Fruit fly (Drosophila melanogaster): ENCODE measurements around the gene Ptp61F.

Gene Ptp61F

DNA sequence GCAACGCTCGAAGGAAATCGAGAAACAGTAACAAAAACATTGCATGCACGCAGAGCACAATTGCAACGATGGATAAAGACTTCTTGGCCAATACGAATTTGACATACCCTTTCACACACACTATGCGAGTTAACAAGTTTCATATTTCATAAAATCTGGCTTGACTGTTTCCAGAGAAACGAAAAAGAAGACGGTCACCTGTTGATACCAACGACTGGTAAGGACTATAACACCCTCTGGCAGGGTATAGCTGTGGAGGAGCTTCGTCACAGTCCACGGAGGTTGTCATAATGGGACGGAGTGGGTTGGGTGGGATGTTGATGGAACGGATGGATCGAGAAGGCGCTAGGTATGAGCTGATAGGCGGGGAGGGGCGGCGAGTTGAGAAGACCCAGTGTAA is 126.8 kb downstream of the Ptp61F start (continued):
- TF ChIP-seq Taf1 (GFP tag; IDR thresholded peaks at IDR 0.05): no peak
- TF ChIP-seq CG2202 (tag; optimal IDR thresholded peaks at IDR 0.05): no peak
- 0 out of 2 replicates have a peak, but pooled peaks have one; percentile 21 for TF ChIP-seq Rx (GFP tag; IDR thresholded peaks at IDR 0.05)
- no peak for TF ChIP-seq CG42726 (GFP tag; IDR thresholded peaks at IDR 0.05; ENCODE audit: partially characterized antibody)
- peak; percentile 84 for TF ChIP-seq Drgx (GFP tag; IDR thresholded peaks at IDR 0.05)
- peak; percentile 1 for TF ChIP-seq nom (GFP tag; optimal IDR thresholded peaks at IDR 0.05)
- peak; percentile 89 for TF ChIP-seq Ets65A (GFP tag)
- no peak for TF ChIP-seq CG14710 (tag; optimal IDR thresholded peaks at IDR 0.05)
- 0 out of 3 replicates have a peak, but pooled peaks have one; percentile 23 for TF ChIP-seq zfh1 (GFP tag; IDR thresholded peaks at IDR 0.05)
- no peak for TF ChIP-seq dimm (GFP tag; IDR thresholded peaks at IDR 0.05)
- TF ChIP-seq MESR4 (GFP tag; optimal IDR thresholded peaks at IDR 0.05): no peak
- peak; percentile 54; the same call in 1 of the 3 replicates for TF ChIP-seq ci (GFP tag; IDR thresholded peaks at IDR 0.05)
- no peak for TF ChIP-seq yki (optimal IDR thresholded peaks at IDR 0.05)
- TF ChIP-seq seq (GFP tag; IDR thresholded peaks at IDR 0.05): no peak
- peak; percentile 74 for TF ChIP-seq sens (GFP tag)
- peak; percentile 23 for TF ChIP-seq CG1603 (tag; optimal IDR thresholded peaks at IDR 0.05)

DNA sequence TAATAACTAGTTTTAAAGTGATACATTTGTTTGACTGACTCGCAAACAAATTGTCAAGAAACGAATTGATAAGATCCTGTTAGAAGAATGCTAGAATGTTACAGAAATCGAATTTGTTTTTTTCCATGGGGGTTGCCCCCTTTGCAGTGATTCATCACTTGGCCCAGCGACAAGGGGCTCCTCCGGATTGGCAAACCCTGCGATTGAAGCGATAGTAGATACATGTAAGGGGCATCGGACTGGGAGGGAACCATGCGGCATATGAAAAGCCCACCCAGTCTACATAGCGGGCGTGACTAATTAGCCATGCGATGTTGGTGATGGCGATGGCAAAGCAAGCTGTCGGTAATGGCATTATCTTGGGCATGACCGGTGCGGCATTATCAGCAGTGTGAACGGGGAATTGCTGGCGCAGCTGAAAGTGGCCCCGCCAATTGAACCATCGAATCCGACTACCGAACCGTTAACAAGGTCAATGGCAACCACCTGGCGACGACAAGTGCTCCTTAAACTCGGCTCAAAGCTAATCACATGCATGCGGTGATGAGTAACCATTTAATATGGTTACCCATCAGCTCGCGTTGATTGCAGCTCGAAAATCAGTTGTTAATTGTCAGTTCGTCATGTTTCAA is 128.0 kb downstream of the Ptp61F start:
- peak; percentile 68 for TF ChIP-seq gcm (GFP tag; optimal IDR thresholded peaks at IDR 0.05)
- TF ChIP-seq amos (GFP tag; IDR thresholded peaks at IDR 0.05; ENCODE audit: partially characterized antibody): peak; percentile 9; the same call in 1 of the 2 replicates
- peak; percentile 70 for TF ChIP-seq Med (GFP tag)
- TF ChIP-seq lilli (GFP tag; optimal IDR thresholded peaks at IDR 0.05): no peak
- TF ChIP-seq Ets65A (GFP tag): peak; percentile 76
- 0 out of 2 replicates have a peak, but pooled peaks have one; percentile 19 for TF ChIP-seq crol (GFP tag; IDR thresholded peaks at IDR 0.05)
- TF ChIP-seq CG15479 (GFP tag; optimal IDR thresholded peaks at IDR 0.05): no peak
- TF ChIP-seq CG4360 (GFP tag; IDR thresholded peaks at IDR 0.05): no peak
- peak; percentile 44 for TF ChIP-seq grn (GFP tag; optimal IDR thresholded peaks at IDR 0.05)
- peak; percentile 44 for TF ChIP-seq CG10543 (GFP tag; optimal IDR thresholded peaks at IDR 0.05)
- no peak for TF ChIP-seq CG7556 (GFP tag; optimal IDR thresholded peaks at IDR 0.05)
- TF ChIP-seq exex (tag; optimal IDR thresholded peaks at IDR 0.05): peak; percentile 42
- peak; percentile 17; the same call in 1 of the 2 replicates for TF ChIP-seq Scr (GFP tag; IDR thresholded peaks at IDR 0.05; ENCODE audit: partially characterized antibody)
- TF ChIP-seq lmd (GFP tag; IDR thresholded peaks at IDR 0.05): no peak
- 0 out of 3 replicates have a peak, but pooled peaks have one; percentile 15 for TF ChIP-seq Doc3 (GFP tag; IDR thresholded peaks at IDR 0.05; ENCODE audit: partially characterized antibody)
- TF ChIP-seq sug (tag; optimal IDR thresholded peaks at IDR 0.05): peak; percentile 51
- TF ChIP-seq Atf6 (GFP tag; IDR thresholded peaks at IDR 0.05): 0 out of 2 replicates have a peak, but pooled peaks have one; percentile 9
- TF ChIP-seq CG6175 (GFP tag; IDR thresholded peaks at IDR 0.05): 0 out of 3 replicates have a peak, but pooled peaks have one; percentile 14

DNA sequence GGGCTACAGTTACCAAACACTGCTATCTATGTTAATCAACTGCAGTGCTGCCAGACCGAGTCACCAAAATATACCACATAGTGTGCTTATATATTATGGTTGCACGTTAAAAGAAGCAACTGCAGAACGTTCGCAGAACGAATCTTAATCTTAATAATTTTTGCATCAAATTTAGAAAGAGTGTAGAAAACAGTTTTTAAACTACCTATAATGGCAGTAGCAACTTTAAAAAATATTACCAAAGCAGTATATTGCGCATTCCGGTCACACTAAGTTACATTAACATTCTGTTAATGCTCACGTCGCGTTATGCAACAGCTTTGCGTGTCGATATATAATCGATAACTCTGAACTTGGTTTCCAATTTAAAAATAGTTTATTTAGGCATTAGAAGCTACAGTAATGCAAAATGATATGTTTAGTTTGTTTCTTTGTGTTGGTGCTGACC is 132.9 kb downstream of the Ptp61F start, which contains the start of gene indra:
indra (minus strand) TSS at position 271 of the 448 bp plus-strand sequence.
- TF ChIP-seq chn (GFP tag; optimal IDR thresholded peaks at IDR 0.05) (peak; percentile 64), CG10366 (GFP tag; IDR thresholded peaks at IDR 0.05) (no peak), CG34224 (GFP tag; IDR thresholded peaks at IDR 0.05; ENCODE audit: partially characterized antibody) (peak; percentile 37; the same call in 1 of the 3 replicates), CG34422 (GFP tag; IDR thresholded peaks at IDR 0.05) (peak; percentile 19; the same call in 1 of the 3 replicates), CG6854 (GFP tag; optimal IDR thresholded peaks at IDR 0.05) (no peak), CG2120 (GFP tag; optimal IDR thresholded peaks at IDR 0.05) (peak; percentile 83), Rfx (GFP tag; IDR thresholded peaks at IDR 0.05) (peak; percentile 63; the same call in 1 of the 2 replicates), CG17328 (GFP tag; IDR thresholded peaks at IDR 0.05) (peak; percentile 55), ems (GFP tag; optimal IDR thresholded peaks at IDR 0.05) (peak; percentile 63), Dp (GFP tag; optimal IDR thresholded peaks at IDR 0.05) (peak; percentile 76), wek (GFP tag; optimal IDR thresholded peaks at IDR 0.05) (no peak), Pdp1 (GFP tag; optimal IDR thresholded peaks at IDR 0.05) (peak; percentile 52 to 100), gsb (GFP tag; IDR thresholded peaks at IDR 0.05) (no peak), CG3407 (GFP tag; optimal IDR thresholded peaks at IDR 0.05) (no peak), BEAF-32 (GFP tag; optimal IDR thresholded peaks at IDR 0.05) (peak; percentile 75), Bteb2 (GFP tag; optimal IDR thresholded peaks at IDR 0.05) (peak; percentile 61)

Data from whole organism, embryonic.